Fruit fly (Drosophila melanogaster) whole organism, prepupa: ENCODE results near the gene Abcd3.

Source experiments
- CG10631 ChIP-seq: fragments of 200-800 bp; sonication (Bioruptor generic); optimal IDR thresholded peaks from 2 replicates; lab custom pipeline; 2016; ENCODE audit warnings: missing biosample characterization, missing genetic modification characterization
- CG10669 ChIP-seq: fragments of 200-800 bp; sonication (Bioruptor generic); optimal IDR thresholded peaks from 3 replicates; lab custom pipeline; 2018; ENCODE audit warnings: missing biosample characterization, mild to moderate bottlenecking, missing genetic modification characterization, moderate library complexity
- CG11762 ChIP-seq: fragments of 200-800 bp; sonication (Bioruptor generic); optimal IDR thresholded peaks from 3 replicates; lab custom pipeline; 2016; ENCODE audit warnings: missing biosample characterization, missing genetic modification characterization; ENCODE audit not compliant: insufficient read depth
- CG11902 ChIP-seq: fragments of 200-800 bp; sonication (Bioruptor generic); optimal IDR thresholded peaks from 3 replicates; lab custom pipeline; 2016; ENCODE audit warnings: missing biosample characterization, missing genetic modification characterization
- CG15336 ChIP-seq: fragments of 200-800 bp; sonication (Bioruptor generic); IDR thresholded peaks from 2 replicates; pipeline ENCODE4 v1.3.6; 2022; ENCODE audit warnings: missing biosample characterization, missing genetic modification characterization
- CG1621 ChIP-seq: fragments of 200-800 bp; sonication (Bioruptor generic); optimal IDR thresholded peaks from 3 replicates; lab custom pipeline; 2018; ENCODE audit warnings: missing biosample characterization, mild to moderate bottlenecking, missing genetic modification characterization
- CG32006 ChIP-seq: fragments of 200-800 bp; sonication (Bioruptor generic); optimal IDR thresholded peaks from 3 replicates; lab custom pipeline; 2017; ENCODE audit warnings: missing biosample characterization, mild to moderate bottlenecking, missing genetic modification characterization
- CG34406 ChIP-seq: fragments of 200-800 bp; sonication (Bioruptor generic); optimal IDR thresholded peaks from 3 replicates; lab custom pipeline; 2016; ENCODE audit warnings: missing biosample characterization, missing genetic modification characterization
- CG3919 ChIP-seq: fragments of 200-800 bp; sonication (Bioruptor generic); optimal IDR thresholded peaks from 3 replicates; lab custom pipeline; 2016; ENCODE audit warnings: missing biosample characterization, missing genetic modification characterization
- CG4318 ChIP-seq: fragments of 200-800 bp; sonication (Bioruptor generic); optimal IDR thresholded peaks from 3 replicates; lab custom pipeline; 2017; ENCODE audit warnings: missing biosample characterization, mild to moderate bottlenecking, missing genetic modification characterization
- CG6163 ChIP-seq: fragments of 200-800 bp; sonication (Bioruptor generic); IDR thresholded peaks from 3 replicates; pipeline ENCODE4 v1.3.6; 2022; ENCODE audit warnings: missing biosample characterization, missing genetic modification characterization
- CG6276 ChIP-seq: fragments of 200-800 bp; sonication (Bioruptor generic); optimal IDR thresholded peaks from 2 replicates; lab custom pipeline; 2017; ENCODE audit warnings: missing biosample characterization, mild to moderate bottlenecking, missing genetic modification characterization
- CG6792 ChIP-seq: fragments of 200-800 bp; sonication (Bioruptor generic); optimal IDR thresholded peaks from 3 replicates; lab custom pipeline; 2016; ENCODE audit warnings: missing biosample characterization, missing genetic modification characterization
- CG6808 ChIP-seq: fragments of 200-800 bp; sonication (Bioruptor generic); optimal IDR thresholded peaks from 3 replicates; lab custom pipeline; 2017; ENCODE audit warnings: missing biosample characterization, missing genetic modification characterization, mild to moderate bottlenecking, moderate library complexity, missing genetic modification reagents
- CG7368 ChIP-seq: fragments of 200-800 bp; sonication (Bioruptor generic); optimal IDR thresholded peaks from 3 replicates; lab custom pipeline; 2016; ENCODE audit warnings: missing biosample characterization, missing genetic modification characterization
- CG8119 ChIP-seq: fragments of 200-800 bp; sonication (Bioruptor generic); IDR thresholded peaks from 3 replicates; pipeline ENCODE4 v1.3.6; 2022; ENCODE audit warnings: missing biosample characterization, missing genetic modification characterization
- CG9139 ChIP-seq: fragments of 200-800 bp; sonication (Bioruptor generic); optimal IDR thresholded peaks from 3 replicates; lab custom pipeline; 2017; ENCODE audit warnings: missing biosample characterization, mild to moderate bottlenecking, missing genetic modification characterization
- Eip75B ChIP-seq: fragments of 200-800 bp; sonication (Bioruptor generic); optimal IDR thresholded peaks from 3 replicates; lab custom pipeline; 2016; ENCODE audit warnings: missing biosample characterization, missing genetic modification characterization
- Eip78C ChIP-seq: fragments of 200-800 bp; sonication (Bioruptor generic); peaks from one replicate; lab custom pipeline; 2016; ENCODE audit warnings: missing biosample characterization, missing genetic modification characterization
- Ets21C ChIP-seq: fragments of 200-800 bp; sonication (Bioruptor generic); optimal IDR thresholded peaks from 3 replicates; lab custom pipeline; 2016; ENCODE audit warnings: missing biosample characterization, missing genetic modification characterization
- Hr38 ChIP-seq: sonication (Bioruptor generic); optimal IDR thresholded peaks from 2 replicates; lab custom pipeline; 2016; ENCODE audit warnings: missing biosample characterization, missing genetic modification characterization
- OdsH ChIP-seq: fragments of 200-800 bp; sonication (Bioruptor generic); optimal IDR thresholded peaks from 3 replicates; lab custom pipeline; 2016; ENCODE audit warnings: missing biosample characterization, missing genetic modification characterization
- Smox ChIP-seq: fragments of 200-800 bp; sonication (Bioruptor generic); optimal IDR thresholded peaks from 3 replicates; lab custom pipeline; 2016; ENCODE audit warnings: missing biosample characterization, missing genetic modification characterization
- Sox14 ChIP-seq: fragments of 200-800 bp; sonication (Bioruptor generic); optimal IDR thresholded peaks from 3 replicates; lab custom pipeline; 2016; ENCODE audit warnings: missing biosample characterization, missing genetic modification characterization
- dac ChIP-seq: fragments of 200-800 bp; sonication (Bioruptor generic); optimal IDR thresholded peaks from 2 replicates; lab custom pipeline; 2017; ENCODE audit warnings: missing biosample characterization, mild to moderate bottlenecking, missing genetic modification characterization
- dsx ChIP-seq: fragments of 200-800 bp; optimal IDR thresholded peaks from 3 replicates; lab custom pipeline; 2019; ENCODE audit warnings: missing biosample characterization, mild to moderate bottlenecking, missing genetic modification characterization, moderate library complexity; ENCODE audit not compliant: poor library complexity, severe bottlenecking
- eg ChIP-seq: fragments of 200-800 bp; sonication (Bioruptor generic); IDR thresholded peaks from 3 replicates; pipeline ENCODE4 v1.3.6; 2022; ENCODE audit warnings: missing biosample characterization, missing genetic modification characterization
- esn ChIP-seq: fragments of 200-800 bp; sonication (Bioruptor generic); optimal IDR thresholded peaks from 2 replicates; lab custom pipeline; 2016; ENCODE audit warnings: missing biosample characterization, mild to moderate bottlenecking, missing genetic modification characterization, moderate library complexity
- fd85E ChIP-seq: fragments of 200-800 bp; sonication (Bioruptor generic); optimal IDR thresholded peaks from 3 replicates; lab custom pipeline; 2016; ENCODE audit warnings: missing biosample characterization, missing genetic modification characterization
- fkh ChIP-seq: fragments of 200-800 bp; sonication (Bioruptor generic); optimal IDR thresholded peaks from 3 replicates; lab custom pipeline; 2017; ENCODE audit warnings: missing biosample characterization, mild to moderate bottlenecking, missing genetic modification characterization, moderate library complexity
- lz ChIP-seq: fragments of 200-800 bp; sonication (Bioruptor generic); optimal IDR thresholded peaks from 3 replicates; lab custom pipeline; 2016; ENCODE audit warnings: missing biosample characterization, missing genetic modification characterization
- net ChIP-seq: fragments of 200-800 bp; sonication (Bioruptor generic); optimal IDR thresholded peaks from 3 replicates; lab custom pipeline; 2016; ENCODE audit warnings: missing biosample characterization, missing genetic modification characterization
- salr ChIP-seq, 2 experiments: fragments of 200-800 bp; sonication (Bioruptor generic); optimal IDR thresholded peaks; 3 replicates each; lab custom pipeline; 2016 to 2018; ENCODE audit warnings: missing biosample characterization in 2 of 2, missing genetic modification characterization in 2 of 2, mild to moderate bottlenecking in 1 of 2
- ss ChIP-seq, 2 experiments: fragments of 200-800 bp; sonication (Bioruptor generic); optimal IDR thresholded peaks; 2 replicates in 1 of 2; 3 replicates in 1 of 2; lab custom pipeline; 2017 to 2018; ENCODE audit warnings: mild to moderate bottlenecking in 2 of 2, missing biosample characterization in 2 of 2, missing genetic modification characterization in 2 of 2, moderate library complexity in 1 of 2
- topi ChIP-seq: fragments of 200-800 bp; sonication (Bioruptor generic); optimal IDR thresholded peaks from 3 replicates; lab custom pipeline; 2016; ENCODE audit warnings: missing biosample characterization, missing genetic modification characterization

Gene Abcd3

DNA sequence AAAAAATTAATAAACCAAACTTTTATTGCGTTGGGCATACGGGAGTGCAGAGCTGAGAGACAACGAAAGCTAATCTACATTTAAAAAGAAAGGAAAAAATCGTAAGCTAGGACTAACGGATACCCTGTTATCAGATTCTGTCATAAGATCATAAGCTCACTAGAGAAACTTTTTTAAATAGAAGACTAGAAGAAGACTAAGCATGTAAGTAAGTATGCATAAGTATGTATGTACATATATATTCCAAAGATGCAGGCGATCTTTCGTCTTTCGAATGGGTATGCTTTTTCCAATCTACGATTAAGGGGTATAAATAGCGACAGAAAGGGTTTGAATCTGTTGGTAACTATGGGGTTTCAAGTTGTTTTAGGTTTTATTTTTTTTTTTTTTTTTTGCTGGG is 34.3 kb downstream of the Abcd3 start (continued):
- TF ChIP-seq CG6163 (GFP tag; lab: Robert Waterston, UW), result peak; percentile 40; the same call in 1 of the 3 replicates
- peak; percentile 40 for TF ChIP-seq CG32006 (GFP tag; lab: Kevin White, UChicago)
- TF ChIP-seq lz (GFP tag; lab: Kevin White, UChicago), result no peak
- peak; percentile 20 for TF ChIP-seq CG3919
- TF ChIP-seq Sox14 (GFP tag; lab: Kevin White, UChicago), result peak; percentile 24
- no peak for TF ChIP-seq Smox (GFP tag; lab: Kevin White, UChicago)
- peak; percentile 21 for TF ChIP-seq dsx (GFP tag; lab: Kevin White, UChicago)

DNA sequence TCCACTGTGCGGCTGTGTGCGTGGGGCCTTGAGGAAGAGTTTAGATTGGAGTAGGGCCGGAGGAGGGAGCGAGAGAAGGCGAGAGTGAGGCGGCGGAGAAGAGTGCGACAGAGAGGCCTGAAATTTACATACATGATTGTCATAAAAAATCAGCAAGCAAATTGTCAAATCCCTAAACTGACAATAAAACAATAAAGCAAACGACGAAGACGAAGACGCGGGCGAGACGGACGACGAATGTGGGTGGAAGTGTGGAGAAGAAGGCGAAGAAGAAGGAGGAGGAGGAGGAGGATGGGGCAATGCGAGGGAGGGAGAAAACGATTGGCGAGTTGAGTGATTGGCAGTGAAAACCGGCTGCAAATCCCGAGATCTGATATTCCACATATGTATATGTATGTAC is 34.8 kb downstream of the Abcd3 start:
- TF ChIP-seq Eip78C (GFP tag; lab: Kevin White, UChicago), result no peak
- no peak for TF ChIP-seq eg
- TF ChIP-seq CG6792, result no peak
- TF ChIP-seq Hr38 (GFP tag; lab: Kevin White, UChicago), result no peak
- TF ChIP-seq CG1621 (tag; lab: Kevin White, UChicago), result no peak

DNA sequence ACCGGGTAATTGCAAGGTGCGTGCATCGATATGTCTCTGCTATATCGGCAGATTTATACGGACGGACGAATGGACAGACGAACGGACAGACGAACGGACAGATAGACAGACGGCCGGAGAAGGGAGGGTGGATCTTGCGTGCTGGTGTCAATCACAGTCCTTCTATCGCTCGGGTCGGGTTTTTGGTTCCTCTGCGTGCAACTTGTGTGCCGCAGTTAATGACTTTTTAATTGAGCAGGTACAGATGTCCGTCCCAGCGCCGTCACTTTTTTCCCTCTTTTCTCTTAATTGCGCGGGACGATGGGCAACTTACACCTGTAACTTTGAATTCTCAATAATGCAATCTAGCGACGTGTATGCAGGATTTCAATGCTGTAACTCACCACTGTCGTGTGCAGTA is 36.3 kb downstream of the Abcd3 start:
- TF ChIP-seq dac (no peak), salr (GFP tag; optimal IDR thresholded peaks at IDR 0.05; lab: Kevin White, UChicago) (no peak), Eip75B (no peak), CG4318 (no peak), CG1621 (tag; lab: Kevin White, UChicago) (no peak), fd85E (GFP tag; lab: Kevin White, UChicago) (no peak), ss (GFP tag; optimal IDR thresholded peaks at IDR 0.05; lab: Kevin White, UChicago) (peak in 1 of 2 experiments; percentile 85)

DNA sequence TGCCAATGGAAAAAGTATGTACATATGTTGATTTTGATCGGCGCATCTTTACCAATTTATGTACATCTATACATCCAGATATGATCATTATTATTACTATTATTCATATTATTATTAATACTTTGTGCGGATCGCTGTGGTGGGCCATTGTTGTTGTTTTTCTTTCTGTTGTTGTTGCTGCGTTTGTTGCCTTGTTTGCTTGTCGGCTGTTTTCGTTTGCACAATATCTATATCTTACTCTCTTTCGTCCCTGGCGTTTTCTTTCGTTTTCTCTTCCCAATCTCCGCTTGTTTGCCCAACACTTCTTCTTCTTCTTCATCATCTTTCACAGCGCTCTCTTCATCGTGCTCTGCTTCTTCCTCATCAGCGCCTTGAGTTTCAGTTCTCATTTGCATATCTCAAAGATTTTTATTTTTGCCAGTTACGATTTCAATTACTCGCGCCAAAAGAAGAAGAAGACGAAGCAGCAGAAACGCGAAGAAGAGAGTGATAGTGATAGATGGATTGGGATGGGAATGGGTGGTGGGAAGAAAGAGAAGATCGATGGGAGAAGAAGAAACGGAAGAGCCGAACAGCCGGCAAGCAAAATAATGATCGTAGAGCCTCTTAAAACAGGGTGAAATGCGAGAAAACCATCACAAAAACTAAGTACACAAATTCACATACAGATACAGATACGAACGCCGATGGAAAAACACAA is 37.5 kb downstream of the Abcd3 start:
- TF ChIP-seq CG6276 (no peak), fkh (GFP tag; lab: Kevin White, UChicago) (peak; percentile 65), CG10631 (GFP tag; lab: Kevin White, UChicago) (no peak), Ets21C (GFP tag; lab: Kevin White, UChicago) (no peak), CG11762 (GFP tag; lab: Kevin White, UChicago) (no peak), dac (no peak), CG6163 (GFP tag; lab: Robert Waterston, UW) (peak; percentile 36; the same call in 1 of the 3 replicates), Eip78C (GFP tag; lab: Kevin White, UChicago) (peak; percentile 38), CG6808 (GFP tag; lab: Kevin White, UChicago) (no peak)

DNA sequence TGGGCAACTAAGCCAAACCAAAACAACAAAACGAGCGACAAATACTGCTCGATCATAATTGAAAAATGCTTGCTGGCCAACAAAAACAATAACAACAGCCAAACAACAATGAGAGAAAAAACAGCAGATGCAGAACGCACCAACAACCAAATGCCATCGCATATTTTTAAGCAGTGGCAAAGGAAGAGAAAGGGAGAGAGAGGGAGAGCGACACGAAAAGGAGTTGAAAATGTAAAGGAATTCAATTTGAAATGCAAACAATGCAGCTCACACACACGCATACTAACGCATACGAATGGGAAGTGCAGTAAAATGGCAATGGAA is 38.0 kb downstream of the Abcd3 start:
- TF ChIP-seq esn (no peak), CG7368 (no peak), Eip78C (GFP tag; lab: Kevin White, UChicago) (no peak), net (GFP tag; lab: Kevin White, UChicago) (no peak), CG15336 (GFP tag; lab: Robert Waterston, UW) (no peak), dac (no peak), topi (GFP tag; lab: Kevin White, UChicago) (no peak), CG11902 (GFP tag; lab: Kevin White, UChicago) (no peak), Sox14 (GFP tag; lab: Kevin White, UChicago) (no peak), OdsH (GFP tag; lab: Kevin White, UChicago) (no peak), CG9139 (GFP tag; lab: Kevin White, UChicago) (no peak), CG10669 (GFP tag; lab: Kevin White, UChicago) (no peak), CG8119 (GFP tag; lab: Robert Waterston, UW) (no peak), fkh (GFP tag; lab: Kevin White, UChicago) (no peak), dsx (GFP tag; lab: Kevin White, UChicago) (no peak), CG4318 (no peak), CG1621 (tag; lab: Kevin White, UChicago) (no peak), Hr38 (GFP tag; lab: Kevin White, UChicago) (no peak), CG34406 (GFP tag; lab: Kevin White, UChicago) (no peak)
